Fruit fly (Drosophila melanogaster) whole organism, larva: Measurements from ENCODE around the gene CG11550.

Source experiments
- noc ChIP-seq: fragments of 200-800 bp; sonication (Bioruptor generic); optimal IDR thresholded peaks from 3 replicates; lab custom pipeline; 2019; ENCODE audit warnings: missing biosample characterization, mild to moderate bottlenecking, missing genetic modification characterization, moderate library complexity

CG11550 gene

dm6 chr3R:31715713-31716024 lies 36.0 kb upstream of the CG11550 start:
- no peak for TF ChIP-seq noc (tag; lab: Kevin White, UChicago)

dm6 chr3R:31714876-31715712 lies 35.4 kb upstream of the CG11550 start:
- TF ChIP-seq noc (tag; lab: Kevin White, UChicago), result peak; percentile 11

DNA sequence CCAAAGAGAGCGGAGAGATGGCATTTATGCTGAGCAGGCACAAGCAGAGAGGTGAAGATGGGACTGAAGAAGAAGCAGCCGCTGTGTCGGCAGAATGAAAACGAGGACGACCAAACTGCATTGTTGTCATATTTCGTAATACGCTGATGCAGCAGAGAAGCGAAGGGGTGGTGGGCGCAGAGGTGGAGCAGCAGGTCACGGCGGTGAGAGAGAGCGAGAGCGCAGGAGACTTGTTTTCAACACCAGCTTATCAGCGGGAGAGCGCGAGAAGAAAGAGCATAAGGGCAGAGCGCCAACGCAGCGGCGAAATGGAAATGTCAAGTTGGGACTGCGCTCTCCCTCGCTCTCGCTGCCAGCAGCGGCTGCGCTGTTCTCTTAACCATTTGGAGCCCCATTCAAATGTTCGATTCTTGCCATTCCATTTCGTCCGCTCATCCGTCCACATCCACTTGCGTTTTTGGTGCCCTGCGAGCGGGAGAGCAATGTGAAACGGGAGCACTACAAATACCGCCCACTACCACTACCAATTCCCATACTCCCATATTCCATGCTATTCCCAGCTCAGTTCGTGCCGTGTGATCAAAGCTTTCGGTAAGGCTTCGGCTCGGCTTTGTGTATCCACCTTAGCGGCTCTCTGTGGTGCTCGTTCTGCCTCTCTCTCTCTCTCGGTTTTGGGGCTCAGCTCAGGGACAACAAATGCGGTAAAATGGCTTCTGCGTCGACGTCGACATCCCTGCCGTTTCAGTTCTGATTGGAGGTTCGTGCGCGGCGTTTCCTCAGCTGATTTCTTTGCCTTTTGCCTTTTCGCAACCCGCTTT lies 33.8 kb upstream of the CG11550 start, which contains the start of gene ttk:
Gene ttk, plus strand, starts transcription at position 562 of the 818 bp plus-strand sequence.
- no peak for TF ChIP-seq noc (tag; lab: Kevin White, UChicago)

dm6 chr3R:31712585-31712984 lies 32.9 kb upstream of the CG11550 start:
- no peak for TF ChIP-seq noc (tag; lab: Kevin White, UChicago)

- TF ChIP-seq noc (tag; lab: Kevin White, UChicago), result no peak
Measured at dm6 chr3R:31711270-31712029, 31.8 kb upstream of the CG11550 start.

DNA sequence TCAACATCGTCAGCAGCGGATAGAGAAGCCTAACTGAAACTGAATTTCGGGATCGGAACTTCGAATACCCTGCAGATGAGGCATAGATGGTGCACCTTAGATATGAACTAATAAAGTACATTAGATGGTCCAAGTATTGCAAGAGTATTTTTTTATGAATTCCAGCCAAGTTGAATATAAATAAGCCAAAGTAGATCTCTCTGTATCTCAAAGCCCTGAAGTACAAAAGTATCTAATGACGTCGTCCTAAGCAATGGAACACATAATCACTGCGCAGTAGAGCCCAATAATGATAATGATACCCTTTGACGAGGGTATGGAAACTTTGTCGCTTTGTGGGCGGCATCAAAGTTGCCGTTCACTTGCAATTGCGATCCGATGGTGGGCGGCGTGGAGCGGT lies 30.1 kb upstream of the CG11550 start:
- TF ChIP-seq noc (tag; lab: Kevin White, UChicago), result no peak

dm6 chr3R:31709142-31709541 lies 29.5 kb upstream of the CG11550 start:
- TF ChIP-seq noc (tag; lab: Kevin White, UChicago), result no peak

dm6 chr3R:31708240-31708639 lies 28.6 kb upstream of the CG11550 start, which contains the start of gene CG42693:
Gene CG42693, minus strand, starts transcription at chr3R:31708340.
- no peak for TF ChIP-seq noc (tag; lab: Kevin White, UChicago)

DNA sequence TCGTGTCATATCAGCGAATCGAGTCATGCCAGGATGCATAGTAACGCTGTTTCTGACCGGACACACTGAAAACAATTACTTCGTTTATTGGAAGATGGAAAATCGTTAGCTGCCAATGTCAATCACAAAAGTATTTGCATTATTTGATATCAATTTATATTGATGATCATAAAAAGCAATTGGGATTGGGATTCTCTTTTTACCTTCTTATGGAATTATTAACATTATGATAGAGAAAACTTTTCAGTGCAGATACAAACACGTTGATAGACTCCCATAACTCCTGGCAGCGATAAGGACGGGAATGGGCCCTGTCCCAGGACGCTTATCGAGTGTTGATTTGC lies 27.2 kb upstream of the CG11550 start:
- TF ChIP-seq noc (tag; lab: Kevin White, UChicago), result no peak

DNA sequence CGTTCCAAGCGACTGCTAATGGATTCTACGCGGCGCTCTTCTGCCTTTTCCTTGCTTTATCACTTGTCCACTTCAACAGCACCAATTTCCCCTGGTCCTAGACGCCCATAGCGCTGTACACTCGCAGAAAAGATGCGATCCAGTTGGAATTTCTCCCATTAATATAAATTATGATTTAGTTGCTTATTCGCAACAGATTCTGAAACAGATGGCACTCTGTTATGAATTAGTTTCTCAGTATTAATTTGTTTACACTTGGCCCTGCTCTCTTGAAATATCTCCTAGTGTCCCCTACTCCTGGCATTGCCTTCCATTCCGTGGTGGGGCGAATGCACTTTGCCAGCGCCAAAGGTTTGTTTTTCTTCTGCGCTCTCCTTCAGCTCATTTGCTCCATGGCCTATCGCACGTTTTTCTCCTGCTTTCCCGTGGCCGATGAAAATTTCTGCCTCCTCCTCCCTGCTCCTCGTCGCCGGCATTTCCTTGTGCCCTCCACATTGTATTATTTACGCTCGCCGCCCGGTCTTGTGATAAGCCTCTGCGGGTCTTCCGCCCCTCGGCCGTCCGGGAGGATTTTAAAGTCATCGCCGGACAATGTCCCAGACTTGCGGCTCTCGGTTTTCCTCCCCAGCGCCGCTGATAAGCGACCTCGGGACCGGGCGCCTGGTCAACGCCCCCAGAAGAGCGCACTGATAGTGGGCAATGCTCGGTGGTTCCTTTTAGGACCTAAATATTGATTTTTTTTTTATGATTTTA lies 26.6 kb upstream of the CG11550 start:
- no peak for TF ChIP-seq noc (tag; lab: Kevin White, UChicago)

DNA sequence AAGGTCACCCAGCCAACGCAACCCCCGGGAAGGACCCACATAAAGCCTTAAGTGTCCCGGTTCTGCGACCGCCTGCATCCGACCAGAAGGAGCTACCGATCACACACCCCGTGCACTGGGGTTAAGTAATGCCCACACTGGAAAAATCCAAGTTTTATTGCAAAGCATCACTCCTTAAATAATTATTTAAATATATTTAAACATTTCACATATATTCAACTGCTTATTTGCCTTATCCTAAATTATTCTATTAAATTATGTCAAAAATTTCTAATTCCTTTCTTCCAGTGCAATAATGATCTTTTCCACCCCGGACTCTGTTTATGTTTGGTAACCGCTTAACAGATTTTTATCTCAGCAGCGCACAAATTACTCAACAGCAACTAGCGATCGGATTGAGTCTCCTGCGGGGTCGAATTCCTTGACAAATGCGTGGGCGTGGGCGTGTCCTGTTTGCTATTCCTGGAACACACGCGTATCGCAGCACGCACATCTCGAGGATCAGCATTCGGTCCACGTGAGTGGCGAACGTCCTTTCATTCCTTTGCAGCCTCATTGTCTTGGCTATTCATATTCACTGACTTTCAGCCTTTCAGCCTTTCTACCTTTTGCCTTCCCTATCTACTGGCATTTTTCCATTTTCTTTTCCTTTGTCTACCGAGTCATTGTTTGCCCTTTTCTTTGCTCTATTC lies 25.0 kb upstream of the CG11550 start:
- TF ChIP-seq noc (tag; lab: Kevin White, UChicago), result no peak

DNA sequence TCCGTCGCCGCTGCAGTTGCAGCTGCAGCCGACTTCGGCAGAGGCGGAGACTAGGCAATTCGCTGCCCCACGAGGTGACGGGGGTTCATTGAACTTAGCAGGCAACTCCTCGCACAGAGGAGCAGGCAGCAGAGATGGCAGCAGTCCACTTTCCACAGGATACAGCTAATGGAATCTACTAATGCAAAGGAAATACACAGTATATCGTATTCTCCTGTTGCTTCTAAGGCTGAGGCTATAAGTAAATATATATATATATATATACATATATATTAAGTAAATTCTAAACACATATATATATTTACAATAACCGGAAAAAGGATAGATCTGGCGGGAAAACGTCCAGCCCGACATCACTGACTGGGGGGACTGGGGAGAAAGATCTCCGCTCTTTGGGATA lies 23.7 kb upstream of the CG11550 start:
- no peak for TF ChIP-seq noc (tag; lab: Kevin White, UChicago)

- TF ChIP-seq noc (tag; lab: Kevin White, UChicago), result no peak
Measured at dm6 chr3R:31701934-31702333, 22.3 kb upstream of the CG11550 start.

DNA sequence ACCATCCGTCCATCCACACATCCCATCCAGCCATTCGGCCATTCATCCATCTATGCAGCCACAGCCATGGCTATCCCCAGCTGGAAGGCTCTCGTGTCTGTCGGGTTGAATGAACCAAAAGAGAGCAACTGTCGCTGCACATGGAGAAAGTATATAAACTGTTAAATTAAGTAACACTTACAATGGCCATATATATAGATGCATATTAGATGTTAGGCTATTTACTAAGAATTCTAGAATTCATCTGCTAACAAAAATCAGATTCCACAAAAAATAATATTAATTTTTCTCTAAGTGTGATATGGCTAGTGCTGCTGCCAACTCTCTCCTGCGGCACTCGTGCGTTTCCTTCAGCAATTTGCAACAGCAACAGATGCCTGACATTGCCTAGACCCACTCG lies 20.5 kb upstream of the CG11550 start:
- no peak for TF ChIP-seq noc (tag; lab: Kevin White, UChicago)
